Worm (Caenorhabditis elegans): ENCODE data around the gene srd-46.

DNA sequence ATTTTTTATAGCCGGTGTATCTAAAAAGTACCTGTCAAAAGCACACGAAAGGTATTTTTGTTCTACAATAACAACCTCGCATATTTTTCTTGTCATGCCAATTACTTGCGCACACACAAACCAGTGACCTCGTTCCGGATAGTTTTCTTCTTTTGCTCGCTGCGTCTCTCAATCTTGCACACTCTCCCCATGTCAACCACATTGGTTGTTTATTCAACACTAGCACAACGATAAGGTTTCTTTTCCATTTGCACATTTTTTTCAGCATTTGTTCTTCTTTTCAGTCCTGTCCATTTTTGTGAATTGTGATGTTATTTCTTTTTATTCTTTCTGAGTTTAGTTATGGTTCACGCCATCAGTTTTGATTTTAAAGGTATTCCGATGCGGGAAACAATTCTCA, 18.3 kb downstream of the srd-46 start, which contains the start of gene F42F12.3:
- TF ChIP-seq W03F9.2 (tag; optimal IDR thresholded peaks at IDR 0.05) (no peak), him-1 (tag; optimal IDR thresholded peaks at IDR 0.05) (no peak), dao-5 (tag; optimal IDR thresholded peaks at IDR 0.05) (no peak)

Data from whole organism, L4/young adult.